Worm (Caenorhabditis elegans) whole organism, L1 larva: ENCODE measurements around the gene C06E7.2.
A peak's percentile ranks its signal among the peaks of the same experiment; 100 is the strongest.

ENCODE experiments used
- C04F5.9 ChIP-seq: sonication (generic microtip); optimal IDR thresholded peaks from 2 replicates; lab custom pipeline; 2016; ENCODE audit warnings: missing genetic modification characterization, missing compliant biosample characterization
- C16A3.4 ChIP-seq: fragments of 150-350 bp; optimal IDR thresholded peaks from 2 replicates; lab custom pipeline; 2014; ENCODE audit warnings: missing biosample characterization, missing genetic modification characterization
- F16B12.6 ChIP-seq: fragments of 150-350 bp; optimal IDR thresholded peaks from 2 replicates; lab custom pipeline; 2014; ENCODE audit warnings: missing biosample characterization, missing genetic modification characterization
- Y116A8C.19 ChIP-seq: sonication (generic microtip); optimal IDR thresholded peaks from 2 replicates; lab custom pipeline; 2016; ENCODE audit warnings: missing compliant biosample characterization, missing genetic modification characterization, borderline replicate concordance
- aly-2 ChIP-seq: fragments of 150-350 bp; optimal IDR thresholded peaks from 2 replicates; lab custom pipeline; 2014; ENCODE audit warnings: missing biosample characterization, missing genetic modification characterization
- blmp-1 ChIP-seq: fragments of 150-350 bp; optimal IDR thresholded peaks from 2 replicates; lab custom pipeline; 2014; ENCODE audit warnings: missing biosample characterization, missing genetic modification characterization
- ceh-63 ChIP-seq: fragments of 200-800 bp; sonication (Bioruptor generic); optimal IDR thresholded peaks from 2 replicates; lab custom pipeline; 2018; ENCODE audit warnings: mild to moderate bottlenecking, missing genetic modification characterization, missing compliant biosample characterization
- ceh-8 ChIP-seq: fragments of 200-800 bp; sonication (Bioruptor generic); optimal IDR thresholded peaks from 2 replicates; lab custom pipeline; 2018; ENCODE audit warnings: mild to moderate bottlenecking, missing genetic modification characterization, moderate library complexity, missing compliant biosample characterization
- ceh-88 ChIP-seq: fragments of 200-800 bp; sonication (Bioruptor generic); IDR thresholded peaks from 2 replicates; pipeline ENCODE4 v1.3.6; 2022; ENCODE audit warnings: missing genetic modification characterization, missing compliant biosample characterization
- ceh-90 ChIP-seq: sonication (generic microtip); optimal IDR thresholded peaks from 2 replicates; lab custom pipeline; 2016; ENCODE audit warnings: missing genetic modification characterization, missing compliant biosample characterization
- dpl-1 ChIP-seq, 3 experiments: fragments of 150-350 bp in 2 of 3; sonication (generic microtip) in 1 of 3; optimal IDR thresholded peaks; 2 replicates each; lab custom pipeline; 2014 to 2017; ENCODE audit warnings: missing biosample characterization in 3 of 3, missing genetic modification characterization in 3 of 3, missing genetic modification reagents in 3 of 3
- dsc-1 ChIP-seq: sonication (generic microtip); optimal IDR thresholded peaks from 2 replicates; lab custom pipeline; 2016; ENCODE audit warnings: mild to moderate bottlenecking, missing genetic modification characterization, missing compliant biosample characterization
- efl-3 ChIP-seq: fragments of 200-800 bp; sonication (Bioruptor generic); optimal IDR thresholded peaks from 2 replicates; lab custom pipeline; 2018; ENCODE audit warnings: mild to moderate bottlenecking, missing genetic modification characterization, missing compliant biosample characterization
- egl-27 ChIP-seq, 2 experiments: fragments of 150-350 bp in 1 of 2; sonication (generic microtip); optimal IDR thresholded peaks; 3 replicates each; lab custom pipeline; 2017 to 2018; ENCODE audit warnings: missing biosample characterization in 2 of 2, missing genetic modification characterization in 2 of 2, missing genetic modification reagents in 2 of 2
- elt-2 ChIP-seq: sonication (generic microtip); optimal IDR thresholded peaks from 2 replicates; lab custom pipeline; 2016; ENCODE audit warnings: missing genetic modification characterization, mild to moderate bottlenecking, inconsistent platforms, missing compliant biosample characterization, missing genetic modification reagents
- fkh-10 ChIP-seq: sonication (generic microtip); optimal IDR thresholded peaks from 2 replicates; lab custom pipeline; 2017; ENCODE audit warnings: missing biosample characterization, missing genetic modification reagents, missing genetic modification characterization
- fkh-4 ChIP-seq: sonication (generic microtip); optimal IDR thresholded peaks from 2 replicates; lab custom pipeline; 2016; ENCODE audit warnings: missing compliant biosample characterization, missing genetic modification characterization, borderline replicate concordance
- fkh-8 ChIP-seq: sonication (generic microtip); optimal IDR thresholded peaks from 2 replicates; lab custom pipeline; 2016; ENCODE audit warnings: mild to moderate bottlenecking, missing genetic modification characterization, missing compliant biosample characterization
- fos-1 ChIP-seq: fragments of 150-350 bp; optimal IDR thresholded peaks from 2 replicates; lab custom pipeline; 2014; ENCODE audit warnings: missing biosample characterization, missing genetic modification characterization
- hlh-17 ChIP-seq: fragments of 200-800 bp; sonication (Bioruptor generic); optimal IDR thresholded peaks from 2 replicates; lab custom pipeline; 2018; ENCODE audit warnings: missing genetic modification characterization, mild to moderate bottlenecking, missing compliant biosample characterization, moderate library complexity, borderline replicate concordance
- hlh-4 ChIP-seq: sonication (generic microtip); optimal IDR thresholded peaks from 2 replicates; lab custom pipeline; 2016; ENCODE audit warnings: mild to moderate bottlenecking, missing genetic modification characterization, missing compliant biosample characterization
- isw-1 ChIP-seq: fragments of 200-800 bp; sonication (Bioruptor generic); IDR thresholded peaks from 2 replicates; pipeline ENCODE4 v1.3.6; 2022; ENCODE audit warnings: missing genetic modification characterization, missing compliant biosample characterization
- jun-1 ChIP-seq: fragments of 150-350 bp; optimal IDR thresholded peaks from 2 replicates; lab custom pipeline; 2014; ENCODE audit warnings: missing biosample characterization, missing genetic modification reagents, missing genetic modification characterization
- lin-13 ChIP-seq: fragments of 150-350 bp; optimal IDR thresholded peaks from 2 replicates; lab custom pipeline; 2014; ENCODE audit warnings: missing biosample characterization, missing genetic modification reagents, missing genetic modification characterization
- lin-14 ChIP-seq: fragments of 200-800 bp; sonication (Bioruptor generic); optimal IDR thresholded peaks from 2 replicates; lab custom pipeline; 2018; ENCODE audit warnings: mild to moderate bottlenecking, missing genetic modification characterization, moderate library complexity, missing compliant biosample characterization
- lin-15B ChIP-seq: fragments of 150-350 bp; sonication (generic microtip); optimal IDR thresholded peaks from 3 replicates; lab custom pipeline; 2014; ENCODE audit warnings: missing biosample characterization, missing genetic modification characterization
- lin-35 ChIP-seq, 2 experiments: fragments of 150-350 bp; optimal IDR thresholded peaks; 2 replicates each; lab custom pipeline; 2014; ENCODE audit warnings: missing biosample characterization in 2 of 2, missing genetic modification characterization in 2 of 2, missing genetic modification reagents in 2 of 2
- lin-39 ChIP-seq: fragments of 150-350 bp; optimal IDR thresholded peaks from 2 replicates; lab custom pipeline; 2014; ENCODE audit warnings: missing biosample characterization, missing genetic modification reagents, missing genetic modification characterization
- lir-3 ChIP-seq: sonication (generic microtip); optimal IDR thresholded peaks from 2 replicates; lab custom pipeline; 2016; ENCODE audit warnings: mild to moderate bottlenecking, missing genetic modification characterization, moderate library complexity, missing compliant biosample characterization; ENCODE audit not compliant: poor library complexity
- lsy-2 ChIP-seq, 2 experiments: fragments of 150-350 bp; optimal IDR thresholded peaks; 2 replicates each; lab custom pipeline; 2014; ENCODE audit warnings: missing biosample characterization in 2 of 2, missing genetic modification characterization in 2 of 2
- mab-9 ChIP-seq: fragments of 200-800 bp; sonication (Bioruptor generic); IDR thresholded peaks from 2 replicates; pipeline ENCODE4 v1.3.6; 2022; ENCODE audit warnings: missing genetic modification reagents, missing genetic modification characterization, missing compliant biosample characterization
- mef-2 ChIP-seq: fragments of 150-350 bp; optimal IDR thresholded peaks from 2 replicates; lab custom pipeline; 2014; ENCODE audit warnings: missing biosample characterization, missing genetic modification characterization
- mep-1 ChIP-seq: fragments of 150-350 bp; optimal IDR thresholded peaks from 2 replicates; lab custom pipeline; 2014; ENCODE audit warnings: missing biosample characterization, missing genetic modification characterization
- nhr-11 ChIP-seq: fragments of 150-350 bp; optimal IDR thresholded peaks from 2 replicates; lab custom pipeline; 2014; ENCODE audit warnings: missing biosample characterization, missing genetic modification characterization
- nhr-12 ChIP-seq: sonication (generic microtip); optimal IDR thresholded peaks from 2 replicates; lab custom pipeline; 2017; ENCODE audit warnings: missing biosample characterization, missing genetic modification characterization
- nhr-19 ChIP-seq: fragments of 200-800 bp; sonication (Bioruptor generic); conservative IDR thresholded peaks from 2 replicates; pipeline ENCODE4 v1.3.6; 2022; ENCODE audit warnings: missing genetic modification characterization, missing compliant biosample characterization
- nhr-76 ChIP-seq: sonication (generic microtip); optimal IDR thresholded peaks from 2 replicates; lab custom pipeline; 2017; ENCODE audit warnings: missing biosample characterization, missing genetic modification characterization
- nhr-84 ChIP-seq: sonication (generic microtip); optimal IDR thresholded peaks from 2 replicates; lab custom pipeline; 2017; ENCODE audit warnings: missing biosample characterization, missing genetic modification characterization
- nhr-90 ChIP-seq: sonication (generic microtip); optimal IDR thresholded peaks from 2 replicates; lab custom pipeline; 2016; ENCODE audit warnings: mild to moderate bottlenecking, missing genetic modification characterization, missing compliant biosample characterization; ENCODE audit not compliant: poor library complexity
- pax-3 ChIP-seq: fragments of 200-800 bp; sonication (Bioruptor generic); optimal IDR thresholded peaks from 2 replicates; lab custom pipeline; 2018; ENCODE audit warnings: mild to moderate bottlenecking, missing genetic modification characterization, moderate library complexity, missing compliant biosample characterization
- pqm-1 ChIP-seq: sonication (generic microtip); optimal IDR thresholded peaks from 3 replicates; lab custom pipeline; 2017; ENCODE audit warnings: missing biosample characterization, missing genetic modification characterization
- skn-1 ChIP-seq: fragments of 150-350 bp; optimal IDR thresholded peaks from 2 replicates; lab custom pipeline; 2014; ENCODE audit warnings: missing biosample characterization, missing genetic modification characterization
- snpc-4 ChIP-seq: fragments of 150-350 bp; optimal IDR thresholded peaks from 2 replicates; lab custom pipeline; 2014; ENCODE audit warnings: missing biosample characterization, missing genetic modification characterization
- snu-23 ChIP-seq: sonication (generic microtip); optimal IDR thresholded peaks from 2 replicates; lab custom pipeline; 2016; ENCODE audit warnings: missing genetic modification characterization, missing compliant biosample characterization
- sptf-1 ChIP-seq: fragments of 150-350 bp; optimal IDR thresholded peaks from 2 replicates; lab custom pipeline; 2014; ENCODE audit warnings: missing biosample characterization, missing genetic modification characterization
- swsn-7 ChIP-seq: sonication (generic microtip); optimal IDR thresholded peaks from 2 replicates; lab custom pipeline; 2016; ENCODE audit warnings: missing genetic modification characterization, missing compliant biosample characterization
- tbx-2 ChIP-seq: sonication (generic microtip); optimal IDR thresholded peaks from 2 replicates; lab custom pipeline; 2016; ENCODE audit warnings: missing genetic modification characterization, missing compliant biosample characterization
- tlp-1 ChIP-seq: fragments of 150-350 bp; optimal IDR thresholded peaks from 2 replicates; lab custom pipeline; 2014; ENCODE audit warnings: missing biosample characterization, missing genetic modification characterization
- unc-130 ChIP-seq: fragments of 150-350 bp; optimal IDR thresholded peaks from 2 replicates; lab custom pipeline; 2017; ENCODE audit warnings: missing biosample characterization, missing genetic modification characterization, inconsistent platforms
- unc-30 ChIP-seq: sonication (generic microtip); optimal IDR thresholded peaks from 2 replicates; lab custom pipeline; 2017; ENCODE audit warnings: missing biosample characterization, missing genetic modification characterization
- unc-98 ChIP-seq: fragments of 200-800 bp; sonication (Bioruptor generic); IDR thresholded peaks from 2 replicates; pipeline ENCODE4 v1.3.6; 2022; ENCODE audit warnings: missing genetic modification characterization, missing compliant biosample characterization
- zag-1 ChIP-seq: fragments of 150-350 bp; optimal IDR thresholded peaks from 2 replicates; lab custom pipeline; 2014; ENCODE audit warnings: missing biosample characterization, missing genetic modification characterization
- zip-4 ChIP-seq: fragments of 200-800 bp; sonication (Bioruptor generic); optimal IDR thresholded peaks from 2 replicates; lab custom pipeline; 2018; ENCODE audit warnings: mild to moderate bottlenecking, missing genetic modification characterization, moderate library complexity, missing compliant biosample characterization
- ztf-4 ChIP-seq: fragments of 150-350 bp; optimal IDR thresholded peaks from 2 replicates; lab custom pipeline; 2014; ENCODE audit warnings: missing biosample characterization, missing genetic modification characterization

The C06E7.2 gene

DNA sequence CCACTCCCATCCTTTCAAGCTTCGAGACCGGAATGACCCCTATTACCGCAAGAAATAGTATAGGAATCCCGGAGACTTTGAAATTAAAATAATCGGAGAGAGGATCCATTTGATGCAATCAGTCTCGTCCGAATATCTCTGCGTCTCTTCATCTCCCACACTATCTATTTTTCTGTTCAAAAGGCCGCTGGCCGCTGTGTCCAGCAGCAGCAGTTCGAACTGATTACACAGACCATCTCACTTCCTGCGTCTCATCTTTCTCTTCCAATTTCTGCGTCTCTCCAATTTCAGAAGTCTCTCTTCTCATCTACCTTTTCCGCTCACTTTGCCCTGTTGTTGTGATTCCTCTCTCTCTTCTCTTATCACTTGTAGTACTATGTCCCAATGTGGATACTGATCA is 21.8 kb upstream of the C06E7.2 start (continued):
- TF ChIP-seq nhr-84 (tag; lab: Kevin White, UChicago) (no peak), lin-39 (tag; lab: Kevin White, UChicago) (no peak), tlp-1 (tag; lab: Kevin White, UChicago) (no peak), dsc-1 (peak; percentile 75), lin-13 (GFP tag; lab: Kevin White, UChicago) (no peak), pqm-1 (tag; lab: Kevin White, UChicago) (no peak), hlh-17 (GFP tag; lab: Kevin White, UChicago) (no peak), mab-9 (GFP tag; lab: Robert Waterston, UW) (no peak), nhr-76 (no peak), snpc-4 (tag; lab: Kevin White, UChicago) (no peak), lsy-2 (tag; optimal IDR thresholded peaks at IDR 0.05; lab: Kevin White, UChicago) (peak; percentile 48 to 61), efl-3 (GFP tag; lab: Kevin White, UChicago) (no peak), elt-2 (tag; lab: Kevin White, UChicago) (peak; percentile 67), lin-14 (GFP tag; lab: Kevin White, UChicago) (peak; percentile 94), ceh-90 (tag; lab: Kevin White, UChicago) (no peak), unc-30 (no peak), aly-2 (tag; lab: Kevin White, UChicago) (no peak), blmp-1 (tag; lab: Kevin White, UChicago) (peak; percentile 25), tbx-2 (tag; lab: Kevin White, UChicago) (peak; percentile 44), isw-1 (GFP tag; lab: Robert Waterston, UW) (no peak), snu-23 (peak; percentile 81), nhr-12 (no peak), jun-1 (tag; lab: Kevin White, UChicago) (peak; percentile 62), fkh-10 (GFP tag; lab: Kevin White, UChicago) (no peak), lin-15B (tag; lab: Kevin White, UChicago) (no peak), ceh-8 (no peak), sptf-1 (tag; lab: Kevin White, UChicago) (no peak), ceh-88 (GFP tag; lab: Robert Waterston, UW) (no peak), Y116A8C.19 (tag; lab: Kevin White, UChicago) (no peak), unc-130 (tag; lab: Kevin White, UChicago) (no peak), lin-35 (GFP tag; optimal IDR thresholded peaks at IDR 0.05; lab: Kevin White, UChicago) (no peak), fkh-4 (no peak), fkh-8 (tag; lab: Kevin White, UChicago) (no peak), mef-2 (no peak), hlh-4 (tag; lab: Kevin White, UChicago) (no peak), egl-27 (tag; optimal IDR thresholded peaks at IDR 0.05; lab: Kevin White, UChicago) (no peak), C04F5.9 (tag; lab: Kevin White, UChicago) (no peak), zip-4 (GFP tag; lab: Kevin White, UChicago) (no peak), nhr-11 (tag; lab: Kevin White, UChicago) (no peak), ztf-4 (tag; lab: Kevin White, UChicago) (no peak), fos-1 (peak; percentile 34), F16B12.6 (tag; lab: Kevin White, UChicago) (no peak), lir-3 (tag; lab: Kevin White, UChicago) (no peak), dpl-1 (GFP tag; optimal IDR thresholded peaks at IDR 0.05; lab: Kevin White, UChicago) (peak in 2 of 3 experiments; percentile 13 to 27), swsn-7 (tag; lab: Kevin White, UChicago) (peak; percentile 46), nhr-90 (tag; lab: Kevin White, UChicago) (peak; percentile 70), ceh-63 (GFP tag; lab: Kevin White, UChicago) (no peak), skn-1 (tag; lab: Kevin White, UChicago) (no peak), pax-3 (no peak), unc-98 (GFP tag; lab: Robert Waterston, UW) (no peak), mep-1 (tag; lab: Kevin White, UChicago) (peak; percentile 30), zag-1 (tag; lab: Kevin White, UChicago) (no peak), nhr-19 (GFP tag; lab: Robert Waterston, UW) (peak; percentile 56), C16A3.4 (no peak)
